Worm (Caenorhabditis elegans) whole organism, L4 larva: Measurements from ENCODE around the gene srw-42.

ENCODE experiments used
- T20F7.1 ChIP-seq: fragments of 200-800 bp; sonication (Bioruptor generic); optimal IDR thresholded peaks from 2 replicates; lab custom pipeline; 2018; ENCODE audit warnings: mild to moderate bottlenecking, missing genetic modification characterization, missing compliant biosample characterization
- T26A8.4 ChIP-seq: fragments of 200-800 bp; sonication (Bioruptor generic); IDR thresholded peaks from 2 replicates; pipeline ENCODE4 v1.3.6; 2022; ENCODE audit warnings: missing genetic modification characterization, missing compliant biosample characterization
- Y5F2A.4 ChIP-seq: fragments of 200-800 bp; sonication (Bioruptor generic); optimal IDR thresholded peaks from 2 replicates; lab custom pipeline; 2018; ENCODE audit warnings: mild to moderate bottlenecking, missing genetic modification characterization, missing compliant biosample characterization
- aha-1 ChIP-seq: fragments of 150-350 bp; peaks from one replicate; lab custom pipeline; 2014; ENCODE audit warnings: missing biosample characterization, missing genetic modification characterization
- daf-16 ChIP-seq, 3 experiments: sonication (generic microtip); optimal IDR thresholded peaks; 2 replicates each; lab custom pipeline; 2016 to 2017; ENCODE audit warnings: missing genetic modification characterization in 3 of 3, missing genetic modification reagents in 3 of 3, mild to moderate bottlenecking in 2 of 3, missing compliant biosample characterization in 2 of 3, missing biosample characterization in 1 of 3, moderate library complexity in 1 of 3
- daf-8 ChIP-seq: fragments of 200-800 bp; sonication (Bioruptor generic); IDR thresholded peaks from 2 replicates; pipeline ENCODE4 v1.3.6; 2022; ENCODE audit warnings: missing genetic modification characterization, missing compliant biosample characterization
- dmd-6 ChIP-seq: fragments of 200-800 bp; sonication (Bioruptor generic); IDR thresholded peaks from 2 replicates; pipeline ENCODE4 v1.3.6; 2022; ENCODE audit warnings: missing genetic modification reagents, missing genetic modification characterization, missing compliant biosample characterization
- dmd-9 ChIP-seq: fragments of 200-800 bp; sonication (Bioruptor generic); IDR thresholded peaks from 2 replicates; pipeline ENCODE4 v1.3.6; 2022; ENCODE audit warnings: missing genetic modification reagents, missing genetic modification characterization, missing compliant biosample characterization
- dve-1 ChIP-seq: sonication (generic microtip); optimal IDR thresholded peaks from 2 replicates; lab custom pipeline; 2017; ENCODE audit warnings: antibody characterized with exemption, mild to moderate bottlenecking, missing genetic modification characterization, missing compliant biosample characterization; ENCODE audit not compliant: insufficient read depth
- egl-43 ChIP-seq: fragments of 200-800 bp; sonication (Bioruptor generic); IDR thresholded peaks from 2 replicates; pipeline ENCODE4 v1.3.6; 2022; ENCODE audit warnings: missing genetic modification reagents, missing genetic modification characterization, missing compliant biosample characterization
- hlh-11 ChIP-seq: fragments of 200-800 bp; sonication (Bioruptor generic); optimal IDR thresholded peaks from 2 replicates; lab custom pipeline; 2018; ENCODE audit warnings: mild to moderate bottlenecking, missing genetic modification characterization, missing compliant biosample characterization
- hlh-30 ChIP-seq: sonication (generic microtip); optimal IDR thresholded peaks from 2 replicates; lab custom pipeline; 2017; ENCODE audit warnings: antibody characterized with exemption, mild to moderate bottlenecking, missing genetic modification characterization, missing compliant biosample characterization; ENCODE audit not compliant: insufficient read depth
- mdl-1 ChIP-seq, 2 experiments: fragments of 150-350 bp in 1 of 2; sonication (generic microtip) in 1 of 2; optimal IDR thresholded peaks; 2 replicates each; lab custom pipeline; 2014 to 2017; ENCODE audit warnings: missing biosample characterization in 2 of 2, missing genetic modification characterization in 2 of 2
- mes-2 ChIP-seq: sonication (generic microtip); optimal IDR thresholded peaks from 2 replicates; lab custom pipeline; 2016; ENCODE audit warnings: missing genotype, mild to moderate bottlenecking, missing genetic modification characterization, missing compliant biosample characterization; ENCODE audit not compliant: poor library complexity, severe bottlenecking
- nhr-10 ChIP-seq: fragments of 150-350 bp; optimal IDR thresholded peaks from 2 replicates; lab custom pipeline; 2014; ENCODE audit warnings: missing biosample characterization, missing genetic modification characterization
- nhr-102 ChIP-seq: sonication (generic microtip); optimal IDR thresholded peaks from 2 replicates; lab custom pipeline; 2016; ENCODE audit warnings: mild to moderate bottlenecking, missing genetic modification characterization, moderate library complexity, missing compliant biosample characterization
- nhr-237 ChIP-seq: sonication (generic microtip); optimal IDR thresholded peaks from 2 replicates; lab custom pipeline; 2017; ENCODE audit warnings: missing biosample characterization, missing genetic modification characterization
- nhr-28 ChIP-seq: fragments of 150-350 bp; optimal IDR thresholded peaks from 2 replicates; lab custom pipeline; 2014; ENCODE audit warnings: missing biosample characterization, missing genetic modification characterization
- nhr-48 ChIP-seq: sonication (generic microtip); optimal IDR thresholded peaks from 2 replicates; lab custom pipeline; 2016; ENCODE audit warnings: mild to moderate bottlenecking, missing genetic modification characterization, missing compliant biosample characterization
- nhr-6 ChIP-seq: fragments of 150-350 bp; optimal IDR thresholded peaks from 2 replicates; lab custom pipeline; 2014; ENCODE audit warnings: missing biosample characterization, missing genetic modification characterization
- nhr-76 ChIP-seq: fragments of 150-350 bp; optimal IDR thresholded peaks from 2 replicates; lab custom pipeline; 2014; ENCODE audit warnings: missing biosample characterization, missing genetic modification characterization
- nhr-77 ChIP-seq: fragments of 150-350 bp; optimal IDR thresholded peaks from 2 replicates; lab custom pipeline; 2014; ENCODE audit warnings: missing biosample characterization, missing genetic modification characterization
- pha-4 ChIP-seq, 2 experiments: fragments of 150-350 bp in 1 of 2; fragments of 200-800 bp in 1 of 2; sonication (Bioruptor generic) in 1 of 2; IDR thresholded peaks in 1 of 2; optimal IDR thresholded peaks in 1 of 2; 2 replicates each; pipeline versions ENCODE4 v1.3.6 to Lab custom; 2014 to 2022; ENCODE audit warnings: missing genetic modification characterization in 2 of 2, missing genetic modification reagents in 2 of 2, missing biosample characterization in 1 of 2, missing compliant biosample characterization in 1 of 2
- php-3 ChIP-seq: fragments of 200-800 bp; sonication (Bioruptor generic); IDR thresholded peaks from 2 replicates; pipeline ENCODE4 v1.3.6; 2022; ENCODE audit warnings: missing genetic modification reagents, missing genetic modification characterization, missing compliant biosample characterization
- pqm-1 ChIP-seq: sonication (generic microtip); optimal IDR thresholded peaks from 2 replicates; lab custom pipeline; 2017; ENCODE audit warnings: missing biosample characterization, missing genetic modification characterization
- set-16 ChIP-seq: fragments of 200-800 bp; sonication (Bioruptor generic); IDR thresholded peaks from 2 replicates; pipeline ENCODE4 v1.3.6; 2022; ENCODE audit warnings: missing genetic modification reagents, missing genetic modification characterization, missing compliant biosample characterization
- tag-97 ChIP-seq: fragments of 200-800 bp; sonication (Bioruptor generic); IDR thresholded peaks from 2 replicates; pipeline ENCODE4 v1.3.6; 2022; ENCODE audit warnings: missing genetic modification characterization, missing compliant biosample characterization
- tra-1 ChIP-seq: fragments of 200-800 bp; sonication (Bioruptor generic); IDR thresholded peaks from 2 replicates; pipeline ENCODE4 v1.3.6; 2022; ENCODE audit warnings: missing genetic modification reagents, missing genetic modification characterization, missing compliant biosample characterization
- unc-39 ChIP-seq: sonication (generic microtip); optimal IDR thresholded peaks from 2 replicates; lab custom pipeline; 2017; ENCODE audit warnings: missing biosample characterization, missing genetic modification characterization
- unc-62 ChIP-seq, 3 experiments: fragments of 150-350 bp in 1 of 3; sonication (generic microtip); optimal IDR thresholded peaks in 2 of 3; peaks in 1 of 3; 1 replicate in 1 of 3; 2 replicates in 2 of 3; lab custom pipeline; 2014 to 2017; ENCODE audit warnings: missing biosample characterization in 3 of 3, missing genetic modification characterization in 3 of 3, missing genetic modification reagents in 3 of 3, missing genotype in 1 of 3
- ztf-7 ChIP-seq: fragments of 150-350 bp; optimal IDR thresholded peaks from 2 replicates; lab custom pipeline; 2014; ENCODE audit warnings: missing biosample characterization, missing genetic modification characterization

srw-42 gene

ce11 chrV:16731600-16731999, 38.0 kb upstream of the srw-42 start, which contains the start of gene srz-100:
Gene srz-100 (plus strand): TSS chrV:16731900.
- no peak for TF ChIP-seq T20F7.1

- TF ChIP-seq egl-43 (no peak), dmd-9 (no peak)
Observed at ce11 chrV:16729961-16730360, 36.3 kb upstream of the srw-42 start, which contains the start of gene srz-99. Gene srz-99 (plus strand): TSS chrV:16730261.

- no peak for TF ChIP-seq tag-97 (GFP tag; lab: Robert Waterston, UW)
- peak; percentile 29 for TF ChIP-seq nhr-28 (tag; lab: Kevin White, UChicago)
- TF ChIP-seq set-16 (GFP tag; lab: Robert Waterston, UW) = no peak
Observed at ce11 chrV:16728431-16728830, 34.8 kb upstream of the srw-42 start, which contains the start of gene fbxa-127. Gene fbxa-127 (plus strand): TSS chrV:16728731.

ce11 chrV:16726915-16727314, 33.3 kb upstream of the srw-42 start, which contains the start of gene T25E12.14:
Gene T25E12.14 (plus strand): TSS chrV:16727215.
- no peak for TF ChIP-seq aha-1 (tag; lab: Kevin White, UChicago)
- TF ChIP-seq, all 104 proteins: peak for 0

ce11 chrV:16725955-16726354, 32.3 kb upstream of the srw-42 start:
- TF ChIP-seq pqm-1 (tag; lab: Kevin White, UChicago) = peak; percentile 70
- no peak; the same call in 1 of the 2 replicates for TF ChIP-seq pha-4 (GFP tag; IDR thresholded peaks at IDR 0.05; lab: Robert Waterston, UW)
- TF ChIP-seq pha-4 (tag; optimal IDR thresholded peaks at IDR 0.05; lab: Kevin White, UChicago) = peak; percentile 51
- no peak for TF ChIP-seq nhr-10
- TF ChIP-seq daf-16 (GFP tag; optimal IDR thresholded peaks at IDR 0.05; lab: Kevin White, UChicago) = no peak
- peak; percentile 92 for TF ChIP-seq daf-16 (tag; optimal IDR thresholded peaks at IDR 0.05; lab: Kevin White, UChicago)
- TF ChIP-seq Y5F2A.4 (GFP tag; lab: Kevin White, UChicago) = no peak
- TF ChIP-seq daf-8 = no peak
- TF ChIP-seq nhr-76 (tag; lab: Kevin White, UChicago) = no peak
- TF ChIP-seq nhr-6 (tag; lab: Kevin White, UChicago) = peak; percentile 52
- TF ChIP-seq tra-1 = no peak
- TF ChIP-seq dve-1 (tag; lab: Kevin White, UChicago) = peak; percentile 93
- TF ChIP-seq mdl-1 (tag; optimal IDR thresholded peaks at IDR 0.05; lab: Kevin White, UChicago) = peak in 1 of 2 experiments; percentile 13
- TF ChIP-seq ztf-7 (tag; lab: Kevin White, UChicago) = peak; percentile 80
- peak; percentile 87 for TF ChIP-seq hlh-11
- peak; percentile 59 for TF ChIP-seq nhr-48 (tag; lab: Kevin White, UChicago)
- no peak for TF ChIP-seq nhr-237 (tag; lab: Kevin White, UChicago)
- TF ChIP-seq unc-62 (GFP tag; optimal IDR thresholded peaks at IDR 0.05 in 1 of 2; lab: Kevin White, UChicago) = peak in 1 of 2 experiments; percentile 2
- TF ChIP-seq unc-62 (tag; optimal IDR thresholded peaks at IDR 0.05; lab: Kevin White, UChicago) = no peak
- TF ChIP-seq nhr-77 (tag; lab: Kevin White, UChicago) = peak; percentile 78
- TF ChIP-seq nhr-102 (tag; lab: Kevin White, UChicago) = peak; percentile 74
- no peak for TF ChIP-seq T26A8.4
- TF ChIP-seq dmd-6 = peak; percentile 94
- peak; percentile 59; the same call in 1 of the 2 replicates for TF ChIP-seq php-3 (GFP tag; lab: Robert Waterston, UW)
- peak; percentile 69 for TF ChIP-seq hlh-30 (tag; lab: Kevin White, UChicago)
- TF ChIP-seq mes-2 (tag; lab: Kevin White, UChicago) = no peak
- TF ChIP-seq nhr-28 (tag; lab: Kevin White, UChicago) = peak; percentile 90
- no peak for TF ChIP-seq unc-39 (tag; lab: Kevin White, UChicago)
